Worm (Caenorhabditis elegans) whole organism, L4 larva: Measurements from ENCODE around the gene nhr-26.

Source experiments
- D1046.2 ChIP-seq: fragments of 200-800 bp; sonication (Bioruptor generic); IDR thresholded peaks from 2 replicates; pipeline ENCODE4 v1.3.6; 2022; ENCODE audit warnings: missing genetic modification characterization, missing compliant biosample characterization
- F10B5.3 ChIP-seq: sonication (generic microtip); optimal IDR thresholded peaks from 2 replicates; lab custom pipeline; 2016; ENCODE audit warnings: mild to moderate bottlenecking, missing genetic modification characterization, missing compliant biosample characterization
- F26F4.8 ChIP-seq: fragments of 200-800 bp; sonication (Bioruptor generic); conservative IDR thresholded peaks from 2 replicates; pipeline ENCODE4 v1.3.6; 2022; ENCODE audit warnings: missing genetic modification characterization, missing compliant biosample characterization
- F49E8.2 ChIP-seq: sonication (generic microtip); optimal IDR thresholded peaks from 2 replicates; lab custom pipeline; 2016; ENCODE audit warnings: missing compliant biosample characterization, mild to moderate bottlenecking, missing genetic modification characterization, borderline replicate concordance
- T26A8.4 ChIP-seq: fragments of 200-800 bp; sonication (Bioruptor generic); IDR thresholded peaks from 2 replicates; pipeline ENCODE4 v1.3.6; 2022; ENCODE audit warnings: missing genetic modification characterization, missing compliant biosample characterization
- Y48G9A.11 ChIP-seq: fragments of 200-800 bp; sonication (Bioruptor generic); IDR thresholded peaks from 2 replicates; pipeline ENCODE4 v1.3.6; 2022; ENCODE audit warnings: missing genetic modification reagents, missing genetic modification characterization, missing compliant biosample characterization
- Y5F2A.4 ChIP-seq: fragments of 200-800 bp; sonication (Bioruptor generic); optimal IDR thresholded peaks from 2 replicates; lab custom pipeline; 2018; ENCODE audit warnings: mild to moderate bottlenecking, missing genetic modification characterization, missing compliant biosample characterization
- ZK546.5 ChIP-seq, 2 experiments: sonication (generic microtip); optimal IDR thresholded peaks; 2 replicates each; lab custom pipeline; 2017; ENCODE audit warnings: missing biosample characterization in 2 of 2, missing genetic modification characterization in 2 of 2
- aly-2 ChIP-seq: sonication (generic microtip); optimal IDR thresholded peaks from 2 replicates; lab custom pipeline; 2018; ENCODE audit warnings: missing biosample characterization, missing genetic modification characterization
- ama-1 ChIP-seq: fragments of 150-350 bp; optimal IDR thresholded peaks from 2 replicates; lab custom pipeline; 2014; ENCODE audit warnings: inconsistent platforms, mixed read lengths
- ceh-28 ChIP-seq: fragments of 150-350 bp; optimal IDR thresholded peaks from 2 replicates; lab custom pipeline; 2014; ENCODE audit warnings: missing biosample characterization, missing genetic modification reagents, missing genetic modification characterization
- ceh-62 ChIP-seq: sonication (generic microtip); optimal IDR thresholded peaks from 2 replicates; lab custom pipeline; 2017; ENCODE audit warnings: missing biosample characterization, missing genetic modification characterization
- ceh-82 ChIP-seq: sonication (generic microtip); optimal IDR thresholded peaks from 2 replicates; lab custom pipeline; 2017; ENCODE audit warnings: missing biosample characterization, missing genetic modification characterization
- cey-2 ChIP-seq: sonication (generic microtip); optimal IDR thresholded peaks from 3 replicates; lab custom pipeline; 2017; ENCODE audit warnings: missing genetic modification characterization, mild to moderate bottlenecking, missing compliant biosample characterization, antibody characterized with exemption, borderline replicate concordance; ENCODE audit not compliant: insufficient read depth
- ctbp-1 ChIP-seq: fragments of 200-800 bp; sonication (Bioruptor generic); IDR thresholded peaks from 2 replicates; pipeline ENCODE4 v1.3.6; 2022; ENCODE audit warnings: missing genetic modification reagents, missing genetic modification characterization, missing compliant biosample characterization
- daf-19 ChIP-seq: fragments of 200-800 bp; sonication (Bioruptor generic); conservative IDR thresholded peaks from 2 replicates; pipeline ENCODE4 v1.3.6; 2022; ENCODE audit warnings: missing genetic modification characterization, missing compliant biosample characterization
- daf-8 ChIP-seq: fragments of 200-800 bp; sonication (Bioruptor generic); IDR thresholded peaks from 2 replicates; pipeline ENCODE4 v1.3.6; 2022; ENCODE audit warnings: missing genetic modification characterization, missing compliant biosample characterization
- dmd-6 ChIP-seq: fragments of 200-800 bp; sonication (Bioruptor generic); IDR thresholded peaks from 2 replicates; pipeline ENCODE4 v1.3.6; 2022; ENCODE audit warnings: missing genetic modification reagents, missing genetic modification characterization, missing compliant biosample characterization
- dmd-8 ChIP-seq: fragments of 200-800 bp; sonication (Bioruptor generic); IDR thresholded peaks from 2 replicates; pipeline ENCODE4 v1.3.6; 2022; ENCODE audit warnings: missing genetic modification characterization, missing compliant biosample characterization
- dpl-1 ChIP-seq: fragments of 150-350 bp; optimal IDR thresholded peaks from 2 replicates; lab custom pipeline; 2014; ENCODE audit warnings: missing biosample characterization, missing genetic modification reagents, missing genetic modification characterization
- duxl-1 ChIP-seq: sonication (generic microtip); optimal IDR thresholded peaks from 2 replicates; lab custom pipeline; 2016; ENCODE audit warnings: mild to moderate bottlenecking, missing genetic modification characterization, moderate library complexity, missing compliant biosample characterization; ENCODE audit not compliant: poor library complexity
- egl-43 ChIP-seq: fragments of 200-800 bp; sonication (Bioruptor generic); IDR thresholded peaks from 2 replicates; pipeline ENCODE4 v1.3.6; 2022; ENCODE audit warnings: missing genetic modification reagents, missing genetic modification characterization, missing compliant biosample characterization
- fos-1 ChIP-seq: fragments of 150-350 bp; optimal IDR thresholded peaks from 2 replicates; lab custom pipeline; 2014; ENCODE audit warnings: missing biosample characterization, missing genetic modification characterization
- gei-8 ChIP-seq: fragments of 200-800 bp; sonication (Bioruptor generic); optimal IDR thresholded peaks from 2 replicates; lab custom pipeline; 2018; ENCODE audit warnings: mild to moderate bottlenecking, missing genetic modification characterization, missing compliant biosample characterization
- hlh-30 ChIP-seq: sonication (generic microtip); optimal IDR thresholded peaks from 2 replicates; lab custom pipeline; 2017; ENCODE audit warnings: antibody characterized with exemption, mild to moderate bottlenecking, missing genetic modification characterization, missing compliant biosample characterization; ENCODE audit not compliant: insufficient read depth
- hmg-1.1 ChIP-seq: fragments of 200-800 bp; sonication (Bioruptor generic); IDR thresholded peaks from 2 replicates; pipeline ENCODE4 v1.3.6; 2022; ENCODE audit warnings: missing genetic modification reagents, missing genetic modification characterization, missing compliant biosample characterization
- lin-38 ChIP-seq: fragments of 200-800 bp; sonication (Bioruptor generic); IDR thresholded peaks from 2 replicates; pipeline ENCODE4 v1.3.6; 2022; ENCODE audit warnings: missing genetic modification reagents, missing genetic modification characterization, missing compliant biosample characterization
- lir-3 ChIP-seq: sonication (generic microtip); optimal IDR thresholded peaks from 2 replicates; lab custom pipeline; 2016; ENCODE audit warnings: mild to moderate bottlenecking, missing genetic modification characterization, missing compliant biosample characterization
- lsy-2 ChIP-seq, 2 experiments: fragments of 150-350 bp in 1 of 2; sonication (generic microtip) in 1 of 2; optimal IDR thresholded peaks; 2 replicates each; lab custom pipeline; 2014 to 2017; ENCODE audit warnings: missing biosample characterization in 2 of 2, missing genetic modification characterization in 2 of 2
- madf-9 ChIP-seq: fragments of 200-800 bp; sonication (Bioruptor generic); conservative IDR thresholded peaks from 2 replicates; pipeline ENCODE4 v1.3.6; 2022; ENCODE audit warnings: missing genetic modification reagents, missing genetic modification characterization, missing compliant biosample characterization
- mdl-1 ChIP-seq, 2 experiments: fragments of 150-350 bp in 1 of 2; sonication (generic microtip) in 1 of 2; optimal IDR thresholded peaks; 2 replicates each; lab custom pipeline; 2014 to 2017; ENCODE audit warnings: missing biosample characterization in 2 of 2, missing genetic modification characterization in 2 of 2
- mxl-2 ChIP-seq: fragments of 200-800 bp; sonication (Bioruptor generic); conservative IDR thresholded peaks from 2 replicates; pipeline ENCODE4 v1.3.6; 2022; ENCODE audit warnings: missing genetic modification reagents, missing genetic modification characterization, missing compliant biosample characterization
- mxl-3 ChIP-seq: fragments of 200-800 bp; sonication (Bioruptor generic); optimal IDR thresholded peaks from 2 replicates; lab custom pipeline; 2018; ENCODE audit warnings: mild to moderate bottlenecking, missing genetic modification characterization, missing compliant biosample characterization
- nhr-111 ChIP-seq: fragments of 200-800 bp; sonication (Bioruptor generic); optimal IDR thresholded peaks from 2 replicates; lab custom pipeline; 2018; ENCODE audit warnings: mild to moderate bottlenecking, missing genetic modification characterization, missing compliant biosample characterization
- nhr-25 ChIP-seq: sonication (generic microtip); optimal IDR thresholded peaks from 2 replicates; lab custom pipeline; 2017; ENCODE audit warnings: missing genetic modification characterization, mild to moderate bottlenecking, missing compliant biosample characterization, antibody characterized with exemption, moderate library complexity, borderline replicate concordance; ENCODE audit not compliant: insufficient read depth
- nhr-41 ChIP-seq: fragments of 200-800 bp; sonication (Bioruptor generic); IDR thresholded peaks from 2 replicates; pipeline ENCODE4 v1.3.6; 2022; ENCODE audit warnings: missing genetic modification reagents, missing genetic modification characterization, missing compliant biosample characterization
- nhr-48 ChIP-seq: sonication (generic microtip); optimal IDR thresholded peaks from 2 replicates; lab custom pipeline; 2016; ENCODE audit warnings: mild to moderate bottlenecking, missing genetic modification characterization, missing compliant biosample characterization
- php-3 ChIP-seq: fragments of 200-800 bp; sonication (Bioruptor generic); IDR thresholded peaks from 2 replicates; pipeline ENCODE4 v1.3.6; 2022; ENCODE audit warnings: missing genetic modification reagents, missing genetic modification characterization, missing compliant biosample characterization
- pqm-1 ChIP-seq: sonication (generic microtip); optimal IDR thresholded peaks from 2 replicates; lab custom pipeline; 2017; ENCODE audit warnings: missing biosample characterization, missing genetic modification characterization
- saeg-2 ChIP-seq: fragments of 200-800 bp; sonication (Bioruptor generic); IDR thresholded peaks from 2 replicates; pipeline ENCODE4 v1.3.6; 2022; ENCODE audit warnings: missing genetic modification reagents, missing genetic modification characterization, missing compliant biosample characterization
- set-16 ChIP-seq: fragments of 200-800 bp; sonication (Bioruptor generic); IDR thresholded peaks from 2 replicates; pipeline ENCODE4 v1.3.6; 2022; ENCODE audit warnings: missing genetic modification reagents, missing genetic modification characterization, missing compliant biosample characterization
- snpc-1.2 ChIP-seq: fragments of 200-800 bp; sonication (Bioruptor generic); IDR thresholded peaks from 2 replicates; pipeline ENCODE4 v1.3.6; 2022; ENCODE audit warnings: missing genetic modification reagents, missing genetic modification characterization, missing compliant biosample characterization
- snpc-4 ChIP-seq: fragments of 150-350 bp; optimal IDR thresholded peaks from 2 replicates; lab custom pipeline; 2014; ENCODE audit warnings: missing biosample characterization, missing genetic modification characterization
- spr-1 ChIP-seq: sonication (generic microtip); optimal IDR thresholded peaks from 2 replicates; lab custom pipeline; 2016; ENCODE audit warnings: mild to moderate bottlenecking, missing genetic modification characterization, missing compliant biosample characterization
- tag-97 ChIP-seq: fragments of 200-800 bp; sonication (Bioruptor generic); IDR thresholded peaks from 2 replicates; pipeline ENCODE4 v1.3.6; 2022; ENCODE audit warnings: missing genetic modification characterization, missing compliant biosample characterization
- unc-130 ChIP-seq: sonication (generic microtip); optimal IDR thresholded peaks from 2 replicates; lab custom pipeline; 2016; ENCODE audit warnings: missing genetic modification reagents, missing genetic modification characterization, missing compliant biosample characterization
- unc-39 ChIP-seq: sonication (generic microtip); optimal IDR thresholded peaks from 2 replicates; lab custom pipeline; 2017; ENCODE audit warnings: missing biosample characterization, missing genetic modification characterization
- vab-7 ChIP-seq: fragments of 200-800 bp; sonication (Bioruptor generic); IDR thresholded peaks from 2 replicates; pipeline ENCODE4 v1.3.6; 2022; ENCODE audit warnings: missing genetic modification reagents, missing genetic modification characterization, missing compliant biosample characterization
- zfp-2 ChIP-seq: sonication (generic microtip); optimal IDR thresholded peaks from 2 replicates; lab custom pipeline; 2016; ENCODE audit warnings: mild to moderate bottlenecking, missing genetic modification characterization, missing compliant biosample characterization
- zip-2 ChIP-seq: fragments of 150-350 bp; optimal IDR thresholded peaks from 2 replicates; lab custom pipeline; 2014; ENCODE audit warnings: missing biosample characterization, missing genetic modification characterization
- ztf-11 ChIP-seq: fragments of 150-350 bp; optimal IDR thresholded peaks from 2 replicates; lab custom pipeline; 2014; ENCODE audit warnings: missing biosample characterization, missing genetic modification characterization

nhr-26 gene

ce11 chrX:12667804-12668511 lies 32.3 kb downstream of the nhr-26 start, which contains the start of gene nhr-17 (continued):
- TF ChIP-seq fos-1 (tag; lab: Kevin White, UChicago) (no peak), D1046.2 (GFP tag; lab: Robert Waterston, UW) (no peak), pqm-1 (tag; lab: Kevin White, UChicago) (no peak), lsy-2 (tag; optimal IDR thresholded peaks at IDR 0.05; lab: Kevin White, UChicago) (peak in 1 of 2 experiments; percentile 34), hlh-30 (tag; lab: Kevin White, UChicago) (peak; percentile 97), snpc-4 (no peak), nhr-111 (GFP tag; lab: Kevin White, UChicago) (no peak), mdl-1 (tag; optimal IDR thresholded peaks at IDR 0.05; lab: Kevin White, UChicago) (peak in 1 of 2 experiments; percentile 8), dmd-8 (GFP tag; lab: Robert Waterston, UW) (no peak), set-16 (no peak), snpc-1.2 (GFP tag; lab: Robert Waterston, UW) (no peak), nhr-41 (GFP tag; lab: Robert Waterston, UW) (no peak), Y48G9A.11 (GFP tag; lab: Robert Waterston, UW) (no peak), duxl-1 (tag; lab: Kevin White, UChicago) (no peak), hmg-1.1 (no peak), egl-43 (no peak), tag-97 (no peak), ztf-11 (no peak), Y5F2A.4 (GFP tag; lab: Kevin White, UChicago) (no peak), php-3 (GFP tag; lab: Robert Waterston, UW) (no peak), lir-3 (tag; lab: Kevin White, UChicago) (no peak), F10B5.3 (tag; lab: Kevin White, UChicago) (no peak), saeg-2 (no peak), ZK546.5 (tag; optimal IDR thresholded peaks at IDR 0.05; lab: Kevin White, UChicago) (no peak), aly-2 (no peak), ceh-28 (no peak), ceh-62 (tag; lab: Kevin White, UChicago) (no peak), nhr-25 (tag; lab: Kevin White, UChicago) (no peak), nhr-48 (no peak), ctbp-1 (GFP tag; lab: Robert Waterston, UW) (no peak), lin-38 (GFP tag; lab: Robert Waterston, UW) (no peak), zfp-2 (tag; lab: Kevin White, UChicago) (no peak), gei-8 (GFP tag; lab: Kevin White, UChicago) (no peak), dmd-6 (peak; percentile 47), mxl-3 (GFP tag; lab: Kevin White, UChicago) (no peak), T26A8.4 (GFP tag; lab: Robert Waterston, UW) (peak; percentile 44; the same call in 1 of the 2 replicates), daf-19 (no peak), vab-7 (GFP tag; lab: Robert Waterston, UW) (no peak), mxl-2 (GFP tag; lab: Robert Waterston, UW) (no peak), spr-1 (tag; lab: Kevin White, UChicago) (no peak), unc-130 (GFP tag; lab: Kevin White, UChicago) (no peak), F26F4.8 (GFP tag; lab: Robert Waterston, UW) (no peak), zip-2 (tag; lab: Kevin White, UChicago) (no peak), F49E8.2 (tag; lab: Kevin White, UChicago) (no peak), cey-2 (tag; lab: Kevin White, UChicago) (no peak), daf-8 (GFP tag; lab: Robert Waterston, UW) (no peak), unc-39 (tag; lab: Kevin White, UChicago) (no peak), ama-1 (lab: Kevin White, UChicago) (no peak), ceh-82 (tag; lab: Kevin White, UChicago) (no peak), dpl-1 (GFP tag; lab: Kevin White, UChicago) (no peak), madf-9 (no peak)
